Worm (Caenorhabditis elegans) whole organism, L1 larva: Measurements from ENCODE around the gene tat-3.

Experiments
- C04F5.9 ChIP-seq: sonication (generic microtip); optimal IDR thresholded peaks from 2 replicates; lab custom pipeline; 2016; ENCODE audit warnings: missing genetic modification characterization, missing compliant biosample characterization
- C16A3.4 ChIP-seq: fragments of 150-350 bp; optimal IDR thresholded peaks from 2 replicates; lab custom pipeline; 2014; ENCODE audit warnings: missing biosample characterization, missing genetic modification characterization
- C34B4.2 ChIP-seq: sonication (generic microtip); optimal IDR thresholded peaks from 2 replicates; lab custom pipeline; 2017; ENCODE audit warnings: mild to moderate bottlenecking, missing genetic modification characterization, missing compliant biosample characterization
- F16B12.6 ChIP-seq: fragments of 150-350 bp; optimal IDR thresholded peaks from 2 replicates; lab custom pipeline; 2014; ENCODE audit warnings: missing biosample characterization, missing genetic modification characterization
- aha-1 ChIP-seq: fragments of 150-350 bp; optimal IDR thresholded peaks from 2 replicates; lab custom pipeline; 2014; ENCODE audit warnings: missing biosample characterization, missing genetic modification characterization
- aly-2 ChIP-seq: fragments of 150-350 bp; optimal IDR thresholded peaks from 2 replicates; lab custom pipeline; 2014; ENCODE audit warnings: missing biosample characterization, missing genetic modification characterization
- ama-1 ChIP-seq: fragments of 150-350 bp; optimal IDR thresholded peaks from 2 replicates; lab custom pipeline; 2014
- blmp-1 ChIP-seq: fragments of 150-350 bp; optimal IDR thresholded peaks from 2 replicates; lab custom pipeline; 2014; ENCODE audit warnings: missing biosample characterization, missing genetic modification characterization
- ceh-63 ChIP-seq: fragments of 200-800 bp; sonication (Bioruptor generic); optimal IDR thresholded peaks from 2 replicates; lab custom pipeline; 2018; ENCODE audit warnings: mild to moderate bottlenecking, missing genetic modification characterization, missing compliant biosample characterization
- ceh-88 ChIP-seq: fragments of 200-800 bp; sonication (Bioruptor generic); IDR thresholded peaks from 2 replicates; pipeline ENCODE4 v1.3.6; 2022; ENCODE audit warnings: missing genetic modification characterization, missing compliant biosample characterization
- ceh-90 ChIP-seq: sonication (generic microtip); optimal IDR thresholded peaks from 2 replicates; lab custom pipeline; 2016; ENCODE audit warnings: missing genetic modification characterization, missing compliant biosample characterization
- dpl-1 ChIP-seq, 3 experiments: fragments of 150-350 bp in 2 of 3; sonication (generic microtip) in 1 of 3; optimal IDR thresholded peaks; 2 replicates each; lab custom pipeline; 2014 to 2017; ENCODE audit warnings: missing biosample characterization in 3 of 3, missing genetic modification characterization in 3 of 3, missing genetic modification reagents in 3 of 3
- efl-1 ChIP-seq, 4 experiments: fragments of 150-350 bp; optimal IDR thresholded peaks in 3 of 4; peaks in 1 of 4; 1 replicate in 1 of 4; 2 replicates in 3 of 4; lab custom pipeline; 2014; ENCODE audit warnings: missing biosample characterization in 2 of 4, missing genetic modification characterization in 2 of 4, missing genetic modification reagents in 2 of 4
- efl-3 ChIP-seq: fragments of 200-800 bp; sonication (Bioruptor generic); optimal IDR thresholded peaks from 2 replicates; lab custom pipeline; 2018; ENCODE audit warnings: mild to moderate bottlenecking, missing genetic modification characterization, missing compliant biosample characterization
- egl-27 ChIP-seq, 2 experiments: fragments of 150-350 bp in 1 of 2; sonication (generic microtip); optimal IDR thresholded peaks; 3 replicates each; lab custom pipeline; 2017 to 2018; ENCODE audit warnings: missing biosample characterization in 2 of 2, missing genetic modification characterization in 2 of 2, missing genetic modification reagents in 2 of 2
- elt-2 ChIP-seq: sonication (generic microtip); optimal IDR thresholded peaks from 2 replicates; lab custom pipeline; 2016; ENCODE audit warnings: missing genetic modification characterization, mild to moderate bottlenecking, inconsistent platforms, missing compliant biosample characterization, missing genetic modification reagents
- elt-3 ChIP-seq, 6 experiments: fragments of 150-350 bp in 1 of 6; sonication (generic microtip); optimal IDR thresholded peaks; 2 replicates each; lab custom pipeline; 2017 to 2018; ENCODE audit warnings: missing biosample characterization in 6 of 6, missing genetic modification characterization in 6 of 6, inconsistent platforms in 1 of 6
- fkh-10 ChIP-seq: sonication (generic microtip); optimal IDR thresholded peaks from 2 replicates; lab custom pipeline; 2017; ENCODE audit warnings: missing biosample characterization, missing genetic modification reagents, missing genetic modification characterization
- grh-1 ChIP-seq: fragments of 200-800 bp; sonication (Bioruptor generic); IDR thresholded peaks from 2 replicates; pipeline ENCODE4 v1.3.6; 2022; ENCODE audit warnings: missing genetic modification reagents, missing genetic modification characterization, missing compliant biosample characterization
- hlh-4 ChIP-seq: sonication (generic microtip); optimal IDR thresholded peaks from 2 replicates; lab custom pipeline; 2016; ENCODE audit warnings: mild to moderate bottlenecking, missing genetic modification characterization, missing compliant biosample characterization
- irx-1 ChIP-seq: sonication (generic microtip); optimal IDR thresholded peaks from 2 replicates; lab custom pipeline; 2016; ENCODE audit warnings: missing genetic modification characterization, missing compliant biosample characterization
- isw-1 ChIP-seq: fragments of 200-800 bp; sonication (Bioruptor generic); IDR thresholded peaks from 2 replicates; pipeline ENCODE4 v1.3.6; 2022; ENCODE audit warnings: missing genetic modification characterization, missing compliant biosample characterization
- jun-1 ChIP-seq: fragments of 150-350 bp; optimal IDR thresholded peaks from 2 replicates; lab custom pipeline; 2014; ENCODE audit warnings: missing biosample characterization, missing genetic modification reagents, missing genetic modification characterization
- lin-14 ChIP-seq: fragments of 200-800 bp; sonication (Bioruptor generic); optimal IDR thresholded peaks from 2 replicates; lab custom pipeline; 2018; ENCODE audit warnings: mild to moderate bottlenecking, missing genetic modification characterization, moderate library complexity, missing compliant biosample characterization
- lin-35 ChIP-seq, 2 experiments: fragments of 150-350 bp; optimal IDR thresholded peaks; 2 replicates each; lab custom pipeline; 2014; ENCODE audit warnings: missing biosample characterization in 2 of 2, missing genetic modification characterization in 2 of 2, missing genetic modification reagents in 2 of 2
- lin-39 ChIP-seq: fragments of 150-350 bp; optimal IDR thresholded peaks from 2 replicates; lab custom pipeline; 2014; ENCODE audit warnings: missing biosample characterization, missing genetic modification reagents, missing genetic modification characterization
- lsy-2 ChIP-seq, 2 experiments: fragments of 150-350 bp; optimal IDR thresholded peaks; 2 replicates each; lab custom pipeline; 2014; ENCODE audit warnings: missing biosample characterization in 2 of 2, missing genetic modification characterization in 2 of 2
- mef-2 ChIP-seq: fragments of 150-350 bp; optimal IDR thresholded peaks from 2 replicates; lab custom pipeline; 2014; ENCODE audit warnings: missing biosample characterization, missing genetic modification characterization
- nhr-28 ChIP-seq: fragments of 150-350 bp; optimal IDR thresholded peaks from 2 replicates; lab custom pipeline; 2014; ENCODE audit warnings: missing biosample characterization, missing genetic modification characterization
- nhr-47 ChIP-seq: sonication (generic microtip); optimal IDR thresholded peaks from 2 replicates; lab custom pipeline; 2016; ENCODE audit warnings: mild to moderate bottlenecking, missing genetic modification characterization, moderate library complexity, missing compliant biosample characterization
- nhr-76 ChIP-seq: sonication (generic microtip); optimal IDR thresholded peaks from 2 replicates; lab custom pipeline; 2017; ENCODE audit warnings: missing biosample characterization, missing genetic modification characterization
- nhr-77 ChIP-seq: fragments of 150-350 bp; optimal IDR thresholded peaks from 2 replicates; lab custom pipeline; 2014; ENCODE audit warnings: missing biosample characterization, missing genetic modification characterization
- nhr-84 ChIP-seq: sonication (generic microtip); optimal IDR thresholded peaks from 2 replicates; lab custom pipeline; 2017; ENCODE audit warnings: missing biosample characterization, missing genetic modification characterization
- nhr-90 ChIP-seq: sonication (generic microtip); optimal IDR thresholded peaks from 2 replicates; lab custom pipeline; 2016; ENCODE audit warnings: mild to moderate bottlenecking, missing genetic modification characterization, missing compliant biosample characterization; ENCODE audit not compliant: poor library complexity
- rnt-1 ChIP-seq: sonication (generic microtip); optimal IDR thresholded peaks from 2 replicates; lab custom pipeline; 2016; ENCODE audit warnings: mild to moderate bottlenecking, missing genetic modification characterization, moderate library complexity, missing compliant biosample characterization
- snpc-4 ChIP-seq: fragments of 150-350 bp; optimal IDR thresholded peaks from 2 replicates; lab custom pipeline; 2014; ENCODE audit warnings: missing biosample characterization, missing genetic modification characterization
- sox-4 ChIP-seq: sonication (generic microtip); optimal IDR thresholded peaks from 2 replicates; lab custom pipeline; 2016; ENCODE audit warnings: missing genetic modification characterization, missing compliant biosample characterization
- swsn-7 ChIP-seq: sonication (generic microtip); optimal IDR thresholded peaks from 2 replicates; lab custom pipeline; 2016; ENCODE audit warnings: missing genetic modification characterization, missing compliant biosample characterization
- unc-130 ChIP-seq: fragments of 150-350 bp; optimal IDR thresholded peaks from 2 replicates; lab custom pipeline; 2017; ENCODE audit warnings: missing biosample characterization, missing genetic modification characterization, inconsistent platforms
- vab-15 ChIP-seq: sonication (generic microtip); optimal IDR thresholded peaks from 2 replicates; lab custom pipeline; 2017; ENCODE audit warnings: missing genotype, mild to moderate bottlenecking, missing genetic modification characterization, missing compliant biosample characterization
- zip-4 ChIP-seq: fragments of 200-800 bp; sonication (Bioruptor generic); optimal IDR thresholded peaks from 2 replicates; lab custom pipeline; 2018; ENCODE audit warnings: mild to moderate bottlenecking, missing genetic modification characterization, moderate library complexity, missing compliant biosample characterization
- ztf-4 ChIP-seq: fragments of 150-350 bp; optimal IDR thresholded peaks from 2 replicates; lab custom pipeline; 2014; ENCODE audit warnings: missing biosample characterization, missing genetic modification characterization

tat-3 gene

DNA sequence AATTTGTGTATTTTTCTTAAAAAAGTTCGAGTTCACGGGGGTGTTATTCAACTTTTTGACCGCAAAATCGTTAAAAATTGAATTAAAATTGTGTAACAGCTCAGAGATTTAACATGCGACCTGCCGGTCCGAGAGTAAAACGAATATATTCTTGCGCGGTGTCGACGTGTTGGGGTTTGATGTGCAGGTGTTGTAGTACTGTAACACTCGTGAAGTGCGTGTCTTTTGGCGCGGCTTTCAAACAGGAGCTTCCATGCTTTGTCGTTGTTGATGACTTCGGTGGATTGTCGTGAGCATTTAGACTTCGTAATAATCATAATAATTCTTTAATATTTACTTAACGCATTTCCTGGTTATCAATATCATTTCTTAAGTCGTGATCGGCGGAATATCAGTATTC, at the start of gene tat-3:
TSS of gene tat-3 (minus strand) at position 196 of the 400 bp plus-strand sequence.
- no peak for TF ChIP-seq lin-39
- no peak for TF ChIP-seq grh-1 (GFP tag; lab: Robert Waterston, UW)
- TF ChIP-seq mef-2 (tag; lab: Kevin White, UChicago) = no peak
- no peak for TF ChIP-seq aha-1 (tag; lab: Kevin White, UChicago)
- TF ChIP-seq ztf-4 (tag; lab: Kevin White, UChicago) = no peak
- TF ChIP-seq dpl-1 (GFP tag; optimal IDR thresholded peaks at IDR 0.05; lab: Kevin White, UChicago) = no peak
- TF ChIP-seq nhr-77 (tag; lab: Kevin White, UChicago) = no peak
- no peak for TF ChIP-seq efl-3
- TF ChIP-seq sox-4 (tag; lab: Kevin White, UChicago) = no peak
- TF ChIP-seq C16A3.4 (tag; lab: Kevin White, UChicago) = no peak
- TF ChIP-seq ceh-88 (GFP tag; lab: Robert Waterston, UW) = no peak
- no peak for TF ChIP-seq vab-15 (tag; lab: Kevin White, UChicago)
- no peak for TF ChIP-seq ceh-90 (tag; lab: Kevin White, UChicago)
- no peak for TF ChIP-seq aly-2 (tag; lab: Kevin White, UChicago)
- TF ChIP-seq isw-1 (GFP tag; lab: Robert Waterston, UW) = no peak
- no peak for TF ChIP-seq blmp-1 (tag; lab: Kevin White, UChicago)
- no peak for TF ChIP-seq nhr-28
- TF ChIP-seq zip-4 (GFP tag; lab: Kevin White, UChicago) = no peak
- TF ChIP-seq nhr-76 (tag; lab: Kevin White, UChicago) = no peak
- TF ChIP-seq hlh-4 (tag; lab: Kevin White, UChicago) = no peak

DNA sequence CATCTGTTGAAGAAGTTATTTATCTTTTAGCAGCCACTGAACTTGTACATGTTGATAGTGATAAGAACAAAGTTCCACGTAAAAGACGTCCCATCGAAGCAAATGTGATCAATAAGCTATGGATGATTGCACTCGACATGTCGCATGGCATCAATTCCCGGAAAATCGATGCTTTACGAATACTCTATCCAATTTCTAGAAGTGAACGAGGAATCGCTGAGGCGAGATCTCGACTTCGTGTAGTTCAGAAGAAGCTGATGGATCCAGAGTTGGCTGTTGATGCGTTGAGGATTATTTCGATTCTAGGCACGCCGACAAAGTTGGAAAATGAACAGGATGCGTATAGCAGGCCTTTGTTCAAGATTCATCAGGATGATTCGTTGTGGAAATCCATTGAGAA, 39.2 kb upstream of the tat-3 start:
- TF ChIP-seq efl-1 (optimal IDR thresholded peaks at IDR 0.05; lab: Kevin White, UChicago) (no peak), efl-1 (GFP tag; optimal IDR thresholded peaks at IDR 0.05 in 1 of 2; lab: Kevin White, UChicago) (peak in 1 of 2 experiments; percentile 73), elt-3 (tag; optimal IDR thresholded peaks at IDR 0.05; lab: Kevin White, UChicago) (no peak)

DNA sequence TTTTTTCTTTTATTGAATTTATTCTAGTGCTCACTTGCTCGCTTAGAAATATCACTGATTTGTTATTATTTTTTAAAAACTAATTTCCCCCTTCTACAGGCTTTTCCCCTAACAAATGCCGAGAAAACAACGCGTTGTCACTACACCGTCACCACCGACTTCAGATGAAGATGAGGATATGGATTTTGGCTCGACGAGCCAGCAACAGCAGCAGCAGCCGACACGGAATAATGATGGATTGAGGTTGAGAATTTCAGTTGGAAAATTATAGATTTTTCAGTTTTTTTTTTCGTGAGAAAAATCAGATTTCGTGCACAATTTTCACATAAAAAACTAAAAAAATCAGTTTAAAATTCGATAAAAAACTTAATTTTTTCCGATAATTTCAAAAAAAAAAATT, 32.5 kb upstream of the tat-3 start, which contains the start of gene dpy-28:
TSS of gene dpy-28 (plus strand) at position 100 of the 400 bp plus-strand sequence.
- no peak for TF ChIP-seq efl-1 (optimal IDR thresholded peaks at IDR 0.05; lab: Kevin White, UChicago)
- peak in 1 of 2 experiments; percentile 82 for TF ChIP-seq efl-1 (GFP tag; optimal IDR thresholded peaks at IDR 0.05 in 1 of 2; lab: Kevin White, UChicago)
- no peak for TF ChIP-seq ztf-4 (tag; lab: Kevin White, UChicago)
- no peak for TF ChIP-seq grh-1 (GFP tag; lab: Robert Waterston, UW)
- TF ChIP-seq lsy-2 (tag; optimal IDR thresholded peaks at IDR 0.05; lab: Kevin White, UChicago) = no peak
- no peak for TF ChIP-seq fkh-10
- TF ChIP-seq egl-27 (tag; optimal IDR thresholded peaks at IDR 0.05; lab: Kevin White, UChicago) = no peak
- peak; percentile 31 for TF ChIP-seq ama-1 (lab: Kevin White, UChicago)
- no peak for TF ChIP-seq lin-14
- TF ChIP-seq jun-1 (tag; lab: Kevin White, UChicago) = no peak
- TF ChIP-seq C04F5.9 = no peak
- no peak for TF ChIP-seq C34B4.2 (tag; lab: Kevin White, UChicago)
- TF ChIP-seq nhr-47 (tag; lab: Kevin White, UChicago) = peak; percentile 27
- no peak for TF ChIP-seq ceh-88 (GFP tag; lab: Robert Waterston, UW)
- no peak for TF ChIP-seq snpc-4 (tag; lab: Kevin White, UChicago)
- TF ChIP-seq nhr-84 = no peak
- TF ChIP-seq elt-2 (tag; lab: Kevin White, UChicago) = no peak
- no peak for TF ChIP-seq hlh-4 (tag; lab: Kevin White, UChicago)

DNA sequence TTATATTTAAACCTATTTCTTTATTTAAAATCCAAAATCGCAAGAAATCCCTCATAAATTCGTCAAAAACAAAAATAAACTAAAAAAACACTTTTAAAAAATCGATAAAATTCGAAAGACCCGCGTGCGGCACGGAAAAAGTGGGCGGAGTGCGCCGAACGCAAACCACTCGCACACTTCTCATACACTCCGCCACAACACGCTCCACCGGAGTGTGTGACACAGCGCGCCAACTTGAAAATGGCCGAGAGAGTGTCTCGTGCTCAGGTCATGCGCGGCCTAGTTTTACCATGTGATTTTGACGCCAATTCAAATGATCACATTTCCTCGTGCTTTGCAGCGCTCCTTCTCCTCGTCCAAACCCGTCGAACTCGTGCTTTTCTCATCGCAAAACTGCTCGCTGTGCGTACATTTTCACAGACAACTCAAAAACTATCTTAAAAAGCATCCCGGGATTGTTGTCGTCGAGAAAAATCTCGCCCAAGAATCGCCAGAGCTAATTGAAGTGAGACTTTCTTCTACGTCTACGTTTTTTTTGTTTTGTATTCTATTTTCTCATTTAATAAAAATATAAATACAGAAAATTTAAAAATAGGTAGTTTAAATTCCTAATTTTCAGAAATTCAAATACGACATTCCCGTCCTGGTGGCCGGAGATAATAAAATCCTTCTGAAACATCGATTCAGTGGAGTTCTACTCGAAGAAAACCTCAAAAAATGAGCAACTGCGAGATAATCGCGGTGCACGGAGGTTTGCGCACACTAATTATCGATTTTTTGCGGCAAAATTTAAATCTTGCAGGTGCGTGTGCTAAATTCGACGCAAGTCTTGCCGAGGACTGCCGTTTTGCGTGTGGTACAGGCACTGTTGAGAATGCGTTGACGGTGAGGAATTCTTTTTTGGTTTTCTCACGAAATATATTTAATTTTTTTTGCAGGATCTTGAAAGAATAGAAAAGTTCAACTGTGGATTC, 28.8 kb upstream of the tat-3 start, which contains the start of gene tasp-1:
TSS of gene tasp-1 (plus strand) at position 258 of the 974 bp plus-strand sequence.
- TF ChIP-seq dpl-1 (GFP tag; optimal IDR thresholded peaks at IDR 0.05; lab: Kevin White, UChicago) (peak; percentile 100), swsn-7 (peak; percentile 100), elt-2 (tag; lab: Kevin White, UChicago) (peak; percentile 97), ama-1 (lab: Kevin White, UChicago) (peak; percentile 77), sox-4 (tag; lab: Kevin White, UChicago) (peak; percentile 100), nhr-90 (peak; percentile 100), efl-3 (peak; percentile 81), blmp-1 (tag; lab: Kevin White, UChicago) (peak; percentile 82), unc-130 (tag; lab: Kevin White, UChicago) (peak; percentile 100), irx-1 (peak; percentile 100), aly-2 (tag; lab: Kevin White, UChicago) (peak; percentile 97), lin-39 (peak; percentile 96), C04F5.9 (peak; percentile 98), F16B12.6 (peak; percentile 80), elt-3 (tag; optimal IDR thresholded peaks at IDR 0.05; lab: Kevin White, UChicago) (peak; percentile 95 to 99 (median 98)), nhr-76 (tag; lab: Kevin White, UChicago) (peak; percentile 96), snpc-4 (tag; lab: Kevin White, UChicago) (peak; percentile 93), nhr-77 (tag; lab: Kevin White, UChicago) (peak; percentile 100), lin-35 (GFP tag; optimal IDR thresholded peaks at IDR 0.05; lab: Kevin White, UChicago) (peak; percentile 100), ceh-63 (GFP tag; lab: Kevin White, UChicago) (peak; percentile 100), rnt-1 (tag; lab: Kevin White, UChicago) (peak; percentile 100)
